Worm (Caenorhabditis elegans) whole organism, L4 larva: ENCODE data around the gene sap-49.

ENCODE experiments used
- D1046.2 ChIP-seq: fragments of 200-800 bp; sonication (Bioruptor generic); IDR thresholded peaks from 2 replicates; pipeline ENCODE4 v1.3.6; 2022; ENCODE audit warnings: missing genetic modification characterization, missing compliant biosample characterization
- F44E2.7 ChIP-seq: fragments of 200-800 bp; sonication (Bioruptor generic); IDR thresholded peaks from 2 replicates; pipeline ENCODE4 v2.1.2; 2022; ENCODE audit warnings: missing genetic modification characterization, missing compliant biosample characterization
- R02D3.7 ChIP-seq: fragments of 150-350 bp; sonication (generic microtip); optimal IDR thresholded peaks from 3 replicates; lab custom pipeline; 2014; ENCODE audit warnings: missing biosample characterization, missing genetic modification characterization
- T20F7.1 ChIP-seq: fragments of 200-800 bp; sonication (Bioruptor generic); optimal IDR thresholded peaks from 2 replicates; lab custom pipeline; 2018; ENCODE audit warnings: mild to moderate bottlenecking, missing genetic modification characterization, missing compliant biosample characterization
- T26A8.4 ChIP-seq: fragments of 200-800 bp; sonication (Bioruptor generic); IDR thresholded peaks from 2 replicates; pipeline ENCODE4 v1.3.6; 2022; ENCODE audit warnings: missing genetic modification characterization, missing compliant biosample characterization
- Y48G9A.11 ChIP-seq: fragments of 200-800 bp; sonication (Bioruptor generic); IDR thresholded peaks from 2 replicates; pipeline ENCODE4 v1.3.6; 2022; ENCODE audit warnings: missing genetic modification reagents, missing genetic modification characterization, missing compliant biosample characterization
- Y5F2A.4 ChIP-seq: fragments of 200-800 bp; sonication (Bioruptor generic); optimal IDR thresholded peaks from 2 replicates; lab custom pipeline; 2018; ENCODE audit warnings: mild to moderate bottlenecking, missing genetic modification characterization, missing compliant biosample characterization
- Y75B8A.6 ChIP-seq: fragments of 200-800 bp; sonication (Bioruptor generic); IDR thresholded peaks from 2 replicates; pipeline ENCODE4 v1.3.6; 2022; ENCODE audit warnings: missing genetic modification reagents, missing genetic modification characterization, missing compliant biosample characterization
- ZK337.2 ChIP-seq: fragments of 200-800 bp; sonication (Bioruptor generic); IDR thresholded peaks from 2 replicates; pipeline ENCODE4 v1.3.6; 2022; ENCODE audit warnings: missing genetic modification reagents, missing genetic modification characterization, missing compliant biosample characterization
- ama-1 ChIP-seq: fragments of 150-350 bp; optimal IDR thresholded peaks from 2 replicates; lab custom pipeline; 2014; ENCODE audit warnings: inconsistent platforms, mixed read lengths
- arid-1 ChIP-seq: fragments of 200-800 bp; sonication (Bioruptor generic); conservative IDR thresholded peaks from 2 replicates; pipeline ENCODE4 v1.3.6; 2022; ENCODE audit warnings: missing genetic modification reagents, missing genetic modification characterization, missing compliant biosample characterization
- attf-4 ChIP-seq: sonication (generic microtip); optimal IDR thresholded peaks from 3 replicates; lab custom pipeline; 2017; ENCODE audit warnings: missing biosample characterization, missing genetic modification characterization
- ceh-20 ChIP-seq: fragments of 200-800 bp; sonication (Bioruptor generic); IDR thresholded peaks from 2 replicates; pipeline ENCODE4 v1.3.6; 2022; ENCODE audit warnings: missing genetic modification reagents, missing genetic modification characterization, missing compliant biosample characterization
- ceh-28 ChIP-seq: fragments of 150-350 bp; optimal IDR thresholded peaks from 2 replicates; lab custom pipeline; 2014; ENCODE audit warnings: missing biosample characterization, missing genetic modification reagents, missing genetic modification characterization
- ceh-32 ChIP-seq: sonication (generic microtip); optimal IDR thresholded peaks from 2 replicates; lab custom pipeline; 2016; ENCODE audit warnings: mild to moderate bottlenecking, missing genetic modification characterization, missing compliant biosample characterization; ENCODE audit not compliant: poor library complexity
- ceh-44 ChIP-seq: fragments of 200-800 bp; sonication (Bioruptor generic); IDR thresholded peaks from 2 replicates; pipeline ENCODE4 v1.3.6; 2022; ENCODE audit warnings: missing genetic modification reagents, missing genetic modification characterization, missing compliant biosample characterization
- ces-1 ChIP-seq: fragments of 150-350 bp; sonication (generic microtip); optimal IDR thresholded peaks from 4 replicates; lab custom pipeline; 2014; ENCODE audit warnings: missing biosample characterization, missing genetic modification reagents, missing genetic modification characterization
- daf-16 ChIP-seq, 3 experiments: sonication (generic microtip); optimal IDR thresholded peaks; 2 replicates each; lab custom pipeline; 2016 to 2017; ENCODE audit warnings: missing genetic modification characterization in 3 of 3, missing genetic modification reagents in 3 of 3, mild to moderate bottlenecking in 2 of 3, missing compliant biosample characterization in 2 of 3, missing biosample characterization in 1 of 3, moderate library complexity in 1 of 3
- daf-19 ChIP-seq: fragments of 200-800 bp; sonication (Bioruptor generic); conservative IDR thresholded peaks from 2 replicates; pipeline ENCODE4 v1.3.6; 2022; ENCODE audit warnings: missing genetic modification characterization, missing compliant biosample characterization
- dmd-9 ChIP-seq: fragments of 200-800 bp; sonication (Bioruptor generic); IDR thresholded peaks from 2 replicates; pipeline ENCODE4 v1.3.6; 2022; ENCODE audit warnings: missing genetic modification reagents, missing genetic modification characterization, missing compliant biosample characterization
- dpl-1 ChIP-seq: fragments of 150-350 bp; optimal IDR thresholded peaks from 2 replicates; lab custom pipeline; 2014; ENCODE audit warnings: missing biosample characterization, missing genetic modification reagents, missing genetic modification characterization
- egl-27 ChIP-seq: sonication (generic microtip); optimal IDR thresholded peaks from 3 replicates; lab custom pipeline; 2017; ENCODE audit warnings: missing biosample characterization, missing genetic modification reagents, missing genetic modification characterization
- egl-43 ChIP-seq: fragments of 200-800 bp; sonication (Bioruptor generic); IDR thresholded peaks from 2 replicates; pipeline ENCODE4 v1.3.6; 2022; ENCODE audit warnings: missing genetic modification reagents, missing genetic modification characterization, missing compliant biosample characterization
- fos-1 ChIP-seq: fragments of 150-350 bp; optimal IDR thresholded peaks from 2 replicates; lab custom pipeline; 2014; ENCODE audit warnings: missing biosample characterization, missing genetic modification characterization
- hlh-11 ChIP-seq: fragments of 200-800 bp; sonication (Bioruptor generic); optimal IDR thresholded peaks from 2 replicates; lab custom pipeline; 2018; ENCODE audit warnings: mild to moderate bottlenecking, missing genetic modification characterization, missing compliant biosample characterization
- jun-1 ChIP-seq: fragments of 150-350 bp; optimal IDR thresholded peaks from 2 replicates; lab custom pipeline; 2014; ENCODE audit warnings: missing biosample characterization, missing genetic modification reagents, missing genetic modification characterization
- lim-7 ChIP-seq: fragments of 200-800 bp; sonication (Bioruptor generic); IDR thresholded peaks from 2 replicates; pipeline ENCODE4 v1.3.6; 2022; ENCODE audit warnings: missing genetic modification characterization, missing compliant biosample characterization
- lir-3 ChIP-seq: sonication (generic microtip); optimal IDR thresholded peaks from 2 replicates; lab custom pipeline; 2016; ENCODE audit warnings: mild to moderate bottlenecking, missing genetic modification characterization, missing compliant biosample characterization
- madf-5 ChIP-seq, 2 experiments: fragments of 200-800 bp; sonication (Bioruptor generic); IDR thresholded peaks; 2 replicates each; pipeline ENCODE4 v1.3.6; 2022; ENCODE audit warnings: missing compliant biosample characterization in 2 of 2, missing genetic modification characterization in 2 of 2
- mdt-29 ChIP-seq: fragments of 200-800 bp; sonication (Bioruptor generic); IDR thresholded peaks from 2 replicates; pipeline ENCODE4 v1.3.6; 2022; ENCODE audit warnings: missing genetic modification reagents, missing genetic modification characterization, missing compliant biosample characterization
- mep-1 ChIP-seq: fragments of 150-350 bp; sonication (generic microtip); optimal IDR thresholded peaks from 3 replicates; lab custom pipeline; 2014; ENCODE audit warnings: missing biosample characterization, missing genetic modification characterization
- mxl-2 ChIP-seq: fragments of 200-800 bp; sonication (Bioruptor generic); conservative IDR thresholded peaks from 2 replicates; pipeline ENCODE4 v1.3.6; 2022; ENCODE audit warnings: missing genetic modification reagents, missing genetic modification characterization, missing compliant biosample characterization
- nhr-10 ChIP-seq: fragments of 150-350 bp; optimal IDR thresholded peaks from 2 replicates; lab custom pipeline; 2014; ENCODE audit warnings: missing biosample characterization, missing genetic modification characterization
- nhr-111 ChIP-seq: fragments of 200-800 bp; sonication (Bioruptor generic); optimal IDR thresholded peaks from 2 replicates; lab custom pipeline; 2018; ENCODE audit warnings: mild to moderate bottlenecking, missing genetic modification characterization, missing compliant biosample characterization
- nhr-25 ChIP-seq: sonication (generic microtip); optimal IDR thresholded peaks from 2 replicates; lab custom pipeline; 2017; ENCODE audit warnings: missing genetic modification characterization, mild to moderate bottlenecking, missing compliant biosample characterization, antibody characterized with exemption, moderate library complexity, borderline replicate concordance; ENCODE audit not compliant: insufficient read depth
- nhr-28 ChIP-seq: fragments of 150-350 bp; optimal IDR thresholded peaks from 2 replicates; lab custom pipeline; 2014; ENCODE audit warnings: missing biosample characterization, missing genetic modification characterization
- nhr-6 ChIP-seq: fragments of 150-350 bp; optimal IDR thresholded peaks from 2 replicates; lab custom pipeline; 2014; ENCODE audit warnings: missing biosample characterization, missing genetic modification characterization
- nhr-76 ChIP-seq: fragments of 150-350 bp; optimal IDR thresholded peaks from 2 replicates; lab custom pipeline; 2014; ENCODE audit warnings: missing biosample characterization, missing genetic modification characterization
- nhr-77 ChIP-seq: fragments of 150-350 bp; optimal IDR thresholded peaks from 2 replicates; lab custom pipeline; 2014; ENCODE audit warnings: missing biosample characterization, missing genetic modification characterization
- sdz-12 ChIP-seq: fragments of 200-800 bp; sonication (Bioruptor generic); optimal IDR thresholded peaks from 2 replicates; lab custom pipeline; 2018; ENCODE audit warnings: mild to moderate bottlenecking, missing genetic modification characterization, missing compliant biosample characterization
- skn-1 ChIP-seq: fragments of 150-350 bp; optimal IDR thresholded peaks from 2 replicates; lab custom pipeline; 2014; ENCODE audit warnings: missing biosample characterization, missing genetic modification characterization
- snpc-1.2 ChIP-seq: fragments of 200-800 bp; sonication (Bioruptor generic); IDR thresholded peaks from 2 replicates; pipeline ENCODE4 v1.3.6; 2022; ENCODE audit warnings: missing genetic modification reagents, missing genetic modification characterization, missing compliant biosample characterization
- spr-1 ChIP-seq: sonication (generic microtip); optimal IDR thresholded peaks from 2 replicates; lab custom pipeline; 2016; ENCODE audit warnings: mild to moderate bottlenecking, missing genetic modification characterization, missing compliant biosample characterization
- unc-130 ChIP-seq: sonication (generic microtip); optimal IDR thresholded peaks from 2 replicates; lab custom pipeline; 2016; ENCODE audit warnings: missing genetic modification reagents, missing genetic modification characterization, missing compliant biosample characterization
- vab-7 ChIP-seq: fragments of 200-800 bp; sonication (Bioruptor generic); IDR thresholded peaks from 2 replicates; pipeline ENCODE4 v1.3.6; 2022; ENCODE audit warnings: missing genetic modification reagents, missing genetic modification characterization, missing compliant biosample characterization
- zag-1 ChIP-seq: fragments of 150-350 bp; optimal IDR thresholded peaks from 2 replicates; lab custom pipeline; 2014; ENCODE audit warnings: missing biosample characterization, missing genetic modification characterization
- zfp-2 ChIP-seq: sonication (generic microtip); optimal IDR thresholded peaks from 2 replicates; lab custom pipeline; 2016; ENCODE audit warnings: mild to moderate bottlenecking, missing genetic modification characterization, missing compliant biosample characterization
- zfp-3 ChIP-seq: fragments of 200-800 bp; sonication (Bioruptor generic); conservative IDR thresholded peaks from 2 replicates; pipeline ENCODE4 v1.3.6; 2022; ENCODE audit warnings: missing genetic modification reagents, missing genetic modification characterization, missing compliant biosample characterization
- zip-11 ChIP-seq: fragments of 200-800 bp; sonication (Bioruptor generic); IDR thresholded peaks from 2 replicates; pipeline ENCODE4 v1.3.6; 2022; ENCODE audit warnings: missing genetic modification characterization, missing compliant biosample characterization
- zip-2 ChIP-seq: fragments of 150-350 bp; optimal IDR thresholded peaks from 2 replicates; lab custom pipeline; 2014; ENCODE audit warnings: missing biosample characterization, missing genetic modification characterization
- ztf-11 ChIP-seq: fragments of 150-350 bp; optimal IDR thresholded peaks from 2 replicates; lab custom pipeline; 2014; ENCODE audit warnings: missing biosample characterization, missing genetic modification characterization
- ztf-7 ChIP-seq: fragments of 150-350 bp; optimal IDR thresholded peaks from 2 replicates; lab custom pipeline; 2014; ENCODE audit warnings: missing biosample characterization, missing genetic modification characterization

Gene sap-49

ce11 chrII:8015483-8015938 lies 20.1 kb downstream of the sap-49 start:
- TF ChIP-seq nhr-76 (tag; lab: Kevin White, UChicago) (no peak), D1046.2 (GFP tag; lab: Robert Waterston, UW) (no peak), Y5F2A.4 (no peak), mep-1 (tag; lab: Kevin White, UChicago) (peak; percentile 37), zag-1 (no peak), Y75B8A.6 (GFP tag; lab: Robert Waterston, UW) (no peak), fos-1 (no peak), mdt-29 (GFP tag; lab: Robert Waterston, UW) (peak; percentile 15; the same call in 1 of the 2 replicates), dmd-9 (GFP tag; lab: Robert Waterston, UW) (0 out of 2 replicates have a peak, but pooled peaks have one; percentile 13), arid-1 (no peak), ceh-44 (no peak), T20F7.1 (no peak), jun-1 (tag; lab: Kevin White, UChicago) (no peak), sdz-12 (GFP tag; lab: Kevin White, UChicago) (no peak), ces-1 (GFP tag; lab: Kevin White, UChicago) (no peak), ceh-32 (tag; lab: Kevin White, UChicago) (no peak), spr-1 (tag; lab: Kevin White, UChicago) (no peak), Y48G9A.11 (GFP tag; lab: Robert Waterston, UW) (peak; percentile 51; the same call in 1 of the 2 replicates), ama-1 (no peak), lim-7 (GFP tag; lab: Robert Waterston, UW) (no peak), ceh-28 (no peak), dpl-1 (GFP tag; lab: Kevin White, UChicago) (no peak), attf-4 (tag; lab: Kevin White, UChicago) (no peak), daf-16 (GFP tag; optimal IDR thresholded peaks at IDR 0.05; lab: Kevin White, UChicago) (no peak), daf-16 (tag; optimal IDR thresholded peaks at IDR 0.05; lab: Kevin White, UChicago) (peak; percentile 77), madf-5 (GFP tag; IDR thresholded peaks at IDR 0.05; lab: Robert Waterston, UW) (no peak), ztf-11 (tag; lab: Kevin White, UChicago) (no peak), skn-1 (tag; lab: Kevin White, UChicago) (no peak), T26A8.4 (GFP tag; lab: Robert Waterston, UW) (no peak; the same call in 1 of the 2 replicates), nhr-25 (tag; lab: Kevin White, UChicago) (peak; percentile 20), vab-7 (GFP tag; lab: Robert Waterston, UW) (no peak), egl-43 (GFP tag; lab: Robert Waterston, UW) (no peak), nhr-10 (tag; lab: Kevin White, UChicago) (no peak), R02D3.7 (tag; lab: Kevin White, UChicago) (no peak), lir-3 (tag; lab: Kevin White, UChicago) (no peak), ztf-7 (tag; lab: Kevin White, UChicago) (no peak), mxl-2 (GFP tag; lab: Robert Waterston, UW) (no peak), egl-27 (tag; lab: Kevin White, UChicago) (no peak), ceh-20 (no peak; the same call in 1 of the 2 replicates), nhr-111 (GFP tag; lab: Kevin White, UChicago) (no peak), nhr-77 (peak; percentile 12), hlh-11 (peak; percentile 63), nhr-28 (tag; lab: Kevin White, UChicago) (peak; percentile 60), F44E2.7 (GFP tag; lab: Robert Waterston, UW) (no peak), zfp-2 (tag; lab: Kevin White, UChicago) (no peak), zfp-3 (GFP tag; lab: Robert Waterston, UW) (no peak; the same call in 1 of the 2 replicates), unc-130 (GFP tag; lab: Kevin White, UChicago) (peak; percentile 17), nhr-6 (tag; lab: Kevin White, UChicago) (peak; percentile 5), snpc-1.2 (no peak), zip-2 (tag; lab: Kevin White, UChicago) (no peak), zip-11 (GFP tag; lab: Robert Waterston, UW) (no peak), daf-19 (GFP tag; lab: Robert Waterston, UW) (0 out of 2 replicates have a peak, but pooled peaks have one; percentile 17), ZK337.2 (GFP tag; lab: Robert Waterston, UW) (no peak)
